Fruit fly (Drosophila melanogaster) Kc167 (cell line): ENCODE measurements around the gene Nepl6.

ENCODE experiments used
- insv ChIP-seq: fragments of >200 bp; optimal IDR thresholded peaks from 3 replicates; lab custom pipeline; 2018; ENCODE audit warnings: missing external identifiers
- psq ChIP-seq: fragments of >200 bp; optimal IDR thresholded peaks from 2 replicates; lab custom pipeline; 2017; ENCODE audit warnings: missing external identifiers
- ttk ChIP-seq: sonication (Bioruptor generic); optimal IDR thresholded peaks from 2 replicates; lab custom pipeline; 2017; ENCODE audit warnings: missing external identifiers

DNA sequence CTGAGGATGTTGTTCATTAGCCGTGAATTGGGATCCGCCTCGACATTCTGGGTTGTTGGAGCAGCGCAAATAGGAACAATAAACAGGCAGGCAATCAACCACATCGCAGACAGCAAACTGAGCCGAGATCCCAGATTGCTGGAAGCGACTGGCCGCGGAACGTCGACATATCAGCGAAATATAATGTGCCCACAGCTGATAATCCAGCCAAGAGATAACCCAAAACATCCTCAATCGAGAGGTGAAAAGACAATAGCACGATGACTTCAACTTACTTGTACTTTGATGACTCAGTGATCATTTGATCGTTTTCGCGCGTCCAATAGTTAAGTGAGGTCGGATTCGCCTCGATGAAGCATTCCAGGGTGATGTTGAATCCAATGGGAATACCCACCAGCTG is at the start of gene Nepl6:
- TF ChIP-seq psq (lab: Kevin White, UChicago) = no peak
- no peak for TF ChIP-seq insv
- no peak for TF ChIP-seq ttk (lab: Kevin White, UChicago)
